Fruit fly (Drosophila melanogaster) whole organism, embryonic: ENCODE measurements around the gene CG13001.

Experiments used
- Asciz ChIP-seq: fragments of 200-800 bp; sonication (Bioruptor generic); optimal IDR thresholded peaks from 2 replicates; lab custom pipeline; 2017; ENCODE audit warnings: missing biosample characterization, mild to moderate bottlenecking, missing genetic modification characterization, missing genetic modification reagents
- Atf-2 ChIP-seq: fragments of 200-800 bp; sonication (Bioruptor generic); optimal IDR thresholded peaks from 2 replicates; lab custom pipeline; 2016; ENCODE audit warnings: missing biosample characterization, missing genetic modification characterization
- Bdp1 ChIP-seq: fragments of 200-800 bp; sonication (Bioruptor generic); optimal IDR thresholded peaks from 3 replicates; lab custom pipeline; 2016; ENCODE audit warnings: missing biosample characterization, missing genetic modification characterization
- CG10654 ChIP-seq: fragments of 200-800 bp; sonication (Bioruptor generic); optimal IDR thresholded peaks from 2 replicates; lab custom pipeline; 2016; ENCODE audit warnings: missing biosample characterization, missing genetic modification characterization
- CG12071 ChIP-seq: fragments of 200-800 bp; sonication (Bioruptor generic); optimal IDR thresholded peaks from 3 replicates; lab custom pipeline; 2018; ENCODE audit warnings: missing biosample characterization, mild to moderate bottlenecking, missing genetic modification characterization
- CG1233 ChIP-seq: fragments of 200-800 bp; sonication (Bioruptor generic); optimal IDR thresholded peaks from 4 replicates; lab custom pipeline; 2018; ENCODE audit warnings: missing biosample characterization, mild to moderate bottlenecking, missing genetic modification characterization
- CG14014 ChIP-seq: fragments of 200-800 bp; sonication (Bioruptor generic); IDR thresholded peaks from 2 replicates; pipeline ENCODE4 v1.3.6; 2022; ENCODE audit warnings: missing biosample characterization, missing genetic modification characterization
- CG14050 ChIP-seq: fragments of 200-800 bp; sonication (Bioruptor generic); IDR thresholded peaks from 3 replicates; pipeline ENCODE4 v1.3.6; 2022; ENCODE audit warnings: missing biosample characterization, missing genetic modification characterization
- CG15269 ChIP-seq: fragments of 200-800 bp; sonication (Bioruptor generic); optimal IDR thresholded peaks from 2 replicates; lab custom pipeline; 2018; ENCODE audit warnings: missing biosample characterization, mild to moderate bottlenecking, missing genetic modification characterization, moderate library complexity
- CG15479 ChIP-seq: fragments of 200-800 bp; sonication (Bioruptor generic); optimal IDR thresholded peaks from 3 replicates; lab custom pipeline; 2019; ENCODE audit warnings: missing biosample characterization, mild to moderate bottlenecking, missing genetic modification characterization, moderate library complexity
- CG16779 ChIP-seq: fragments of 200-800 bp; sonication (Bioruptor generic); IDR thresholded peaks from 2 replicates; pipeline ENCODE4 v1.3.6; 2022; ENCODE audit warnings: missing biosample characterization, missing genetic modification characterization
- CG2712 ChIP-seq: fragments of 200-800 bp; optimal IDR thresholded peaks from 3 replicates; lab custom pipeline; 2019; ENCODE audit warnings: missing biosample characterization, mild to moderate bottlenecking, missing genetic modification characterization, moderate library complexity
- CG30431 ChIP-seq: fragments of 200-800 bp; sonication (Bioruptor generic); optimal IDR thresholded peaks from 2 replicates; lab custom pipeline; 2017; ENCODE audit warnings: missing biosample characterization, missing genetic modification characterization
- CG32532 ChIP-seq: fragments of 200-800 bp; sonication (Bioruptor generic); IDR thresholded peaks from 2 replicates; pipeline ENCODE4 v1.3.6; 2022; ENCODE audit warnings: missing biosample characterization, missing genetic modification characterization
- CG32772 ChIP-seq: fragments of 200-800 bp; sonication (Bioruptor generic); IDR thresholded peaks from 2 replicates; pipeline ENCODE4 v1.3.6; 2022; ENCODE audit warnings: missing biosample characterization, missing genetic modification characterization
- CG3726 ChIP-seq: fragments of 200-800 bp; sonication (Bioruptor generic); IDR thresholded peaks from 3 replicates; pipeline ENCODE4, ENCODE4 v1.3.6; 2022; ENCODE audit warnings: missing biosample characterization, missing genetic modification characterization
- CG3995 ChIP-seq: fragments of 200-800 bp; sonication (Bioruptor generic); optimal IDR thresholded peaks from 3 replicates; lab custom pipeline; 2016; ENCODE audit warnings: missing biosample characterization, missing genetic modification characterization
- CG4617 ChIP-seq: fragments of 200-800 bp; sonication (Bioruptor generic); optimal IDR thresholded peaks from 3 replicates; lab custom pipeline; 2016; ENCODE audit warnings: missing biosample characterization, missing genetic modification characterization, borderline replicate concordance
- CG6654 ChIP-seq: fragments of 200-800 bp; sonication (Bioruptor generic); optimal IDR thresholded peaks from 2 replicates; lab custom pipeline; 2017; ENCODE audit warnings: missing biosample characterization, mild to moderate bottlenecking, missing genetic modification characterization
- CG7556 ChIP-seq: fragments of 200-800 bp; sonication (Bioruptor generic); optimal IDR thresholded peaks from 2 replicates; lab custom pipeline; 2017; ENCODE audit warnings: missing biosample characterization, mild to moderate bottlenecking, missing genetic modification characterization
- CG8281 ChIP-seq: fragments of 200-800 bp; sonication (Bioruptor generic); optimal IDR thresholded peaks from 2 replicates; lab custom pipeline; 2018; ENCODE audit warnings: missing biosample characterization, mild to moderate bottlenecking, missing genetic modification characterization, moderate library complexity
- CG8359 ChIP-seq: fragments of 200-800 bp; sonication (Bioruptor generic); optimal IDR thresholded peaks from 2 replicates; lab custom pipeline; 2017; ENCODE audit warnings: missing biosample characterization, mild to moderate bottlenecking, missing genetic modification characterization, borderline replicate concordance
- CG9817 ChIP-seq: fragments of 200-800 bp; sonication (Bioruptor generic); optimal IDR thresholded peaks from 2 replicates; lab custom pipeline; 2018; ENCODE audit warnings: missing biosample characterization, mild to moderate bottlenecking, missing genetic modification characterization, moderate library complexity
- Dip2 ChIP-seq: fragments of 200-800 bp; sonication (Bioruptor generic); IDR thresholded peaks from 2 replicates; pipeline ENCODE4 v1.3.6; 2022; ENCODE audit warnings: missing biosample characterization, missing genetic modification characterization
- Dll ChIP-seq: fragments of 200-800 bp; sonication (Bioruptor generic); IDR thresholded peaks from 4 replicates; pipeline ENCODE4 v1.3.6; 2022; ENCODE audit warnings: missing biosample characterization, missing genetic modification characterization; ENCODE audit not compliant: partially characterized antibody
- Lhr ChIP-seq: fragments of 200-800 bp; sonication (Bioruptor generic); optimal IDR thresholded peaks from 3 replicates; lab custom pipeline; 2017; ENCODE audit warnings: mild to moderate bottlenecking, missing biosample characterization, missing genetic modification reagents, missing genetic modification characterization
- Six4 ChIP-seq: fragments of 200-800 bp; sonication (Bioruptor generic); optimal IDR thresholded peaks from 2 replicates; lab custom pipeline; 2016; ENCODE audit warnings: missing biosample characterization, missing genetic modification characterization
- bowl ChIP-seq: fragments of 200-800 bp; sonication (Bioruptor generic); IDR thresholded peaks from 2 replicates; pipeline ENCODE4 v1.3.6; 2022; ENCODE audit warnings: missing biosample characterization, missing genetic modification characterization
- btn ChIP-seq: fragments of 200-800 bp; sonication (Bioruptor generic); optimal IDR thresholded peaks from 2 replicates; lab custom pipeline; 2016; ENCODE audit warnings: missing biosample characterization, missing genetic modification characterization
- cad ChIP-seq: fragments of >200 bp; optimal IDR thresholded peaks from 2 replicates; lab custom pipeline; 2017; ENCODE audit warnings: missing biosample characterization, missing genetic modification characterization
- chif ChIP-seq, 2 experiments: fragments of 200-800 bp; sonication (Bioruptor generic); optimal IDR thresholded peaks; 3 replicates each; lab custom pipeline; 2016; ENCODE audit warnings: missing biosample characterization in 2 of 2, missing genetic modification characterization in 2 of 2
- chn ChIP-seq: fragments of 200-800 bp; sonication (Bioruptor generic); optimal IDR thresholded peaks from 2 replicates; lab custom pipeline; 2016; ENCODE audit warnings: missing biosample characterization, missing genetic modification characterization
- ci ChIP-seq: fragments of 200-800 bp; sonication (Bioruptor generic); IDR thresholded peaks from 3 replicates; pipeline ENCODE4 v1.3.6; 2022; ENCODE audit warnings: missing biosample characterization, missing genetic modification characterization
- dan ChIP-seq: fragments of 200-800 bp; sonication (Bioruptor generic); IDR thresholded peaks from 2 replicates; pipeline ENCODE4 v1.3.6; 2022; ENCODE audit warnings: missing biosample characterization, missing genetic modification characterization
- dpn ChIP-seq, 2 experiments: fragments of 200-800 bp; sonication (Bioruptor generic); optimal IDR thresholded peaks; 3 replicates each; lab custom pipeline; 2016; ENCODE audit warnings: missing biosample characterization in 2 of 2, missing genetic modification characterization in 2 of 2
- jing ChIP-seq: fragments of 200-800 bp; sonication (Bioruptor generic); optimal IDR thresholded peaks from 2 replicates; lab custom pipeline; 2018; ENCODE audit warnings: missing biosample characterization, mild to moderate bottlenecking, missing genetic modification characterization
- nau ChIP-seq: fragments of 200-800 bp; sonication (Bioruptor generic); optimal IDR thresholded peaks from 3 replicates; lab custom pipeline; 2017; ENCODE audit warnings: missing biosample characterization, mild to moderate bottlenecking, missing genetic modification characterization, missing genetic modification reagents
- nmo ChIP-seq: fragments of 200-800 bp; sonication (Bioruptor generic); optimal IDR thresholded peaks from 2 replicates; lab custom pipeline; 2018; ENCODE audit warnings: missing biosample characterization, mild to moderate bottlenecking, missing genetic modification characterization, moderate library complexity
- peb ChIP-seq: fragments of 200-800 bp; sonication (Bioruptor generic); IDR thresholded peaks from 2 replicates; pipeline ENCODE4 v1.3.6; 2022; ENCODE audit warnings: missing biosample characterization, missing genetic modification characterization
- psq ChIP-seq: fragments of 200-800 bp; sonication (Bioruptor generic); optimal IDR thresholded peaks from 2 replicates; lab custom pipeline; 2017; ENCODE audit warnings: missing biosample characterization, missing genetic modification characterization
- pum ChIP-seq: fragments of 200-800 bp; sonication (Bioruptor generic); optimal IDR thresholded peaks from 2 replicates; lab custom pipeline; 2016; ENCODE audit warnings: missing biosample characterization, missing genetic modification characterization
- scrt ChIP-seq: fragments of 200-800 bp; sonication (Bioruptor generic); optimal IDR thresholded peaks from 2 replicates; lab custom pipeline; 2018; ENCODE audit warnings: missing biosample characterization, mild to moderate bottlenecking, missing genetic modification characterization, moderate library complexity
- sd ChIP-seq: fragments of 200-800 bp; sonication (Bioruptor generic); optimal IDR thresholded peaks from 3 replicates; lab custom pipeline; 2018; ENCODE audit warnings: missing biosample characterization, mild to moderate bottlenecking, missing genetic modification characterization, moderate library complexity
- sr ChIP-seq: fragments of 200-800 bp; sonication (Bioruptor generic); IDR thresholded peaks from 3 replicates; pipeline ENCODE4 v1.3.6; 2022; ENCODE audit warnings: missing biosample characterization, missing genetic modification characterization
- ssp ChIP-seq: fragments of 200-800 bp; sonication (Bioruptor generic); IDR thresholded peaks from 2 replicates; pipeline ENCODE4 v1.3.6; 2022; ENCODE audit warnings: missing biosample characterization, missing genetic modification characterization
- stwl ChIP-seq: fragments of 200-800 bp; sonication (Bioruptor generic); optimal IDR thresholded peaks from 3 replicates; lab custom pipeline; 2018; ENCODE audit warnings: missing biosample characterization, mild to moderate bottlenecking, missing genetic modification characterization, moderate library complexity
- tap ChIP-seq: fragments of 200-800 bp; optimal IDR thresholded peaks from 3 replicates; lab custom pipeline; 2019; ENCODE audit warnings: missing biosample characterization, mild to moderate bottlenecking, missing genetic modification characterization, moderate library complexity
- trh ChIP-seq: fragments of 200-800 bp; sonication (Bioruptor generic); optimal IDR thresholded peaks from 2 replicates; lab custom pipeline; 2016; ENCODE audit warnings: missing biosample characterization, missing genetic modification characterization
- usp ChIP-seq: fragments of >200 bp; optimal IDR thresholded peaks from 2 replicates; lab custom pipeline; 2017; ENCODE audit warnings: missing biosample characterization, missing genetic modification characterization

CG13001 gene

dm6 chrX:16930465-16931286 lies 12.0 kb downstream of the CG13001 start (continued):
- TF ChIP-seq nau (GFP tag; lab: Kevin White, UChicago) (no peak), Six4 (GFP tag; lab: Kevin White, UChicago) (peak; percentile 18), CG30431 (GFP tag; lab: Kevin White, UChicago) (peak; percentile 27), CG9817 (tag; lab: Kevin White, UChicago) (peak; percentile 20), CG15479 (GFP tag; lab: Kevin White, UChicago) (no peak), sr (no peak), CG14050 (GFP tag; lab: Robert Waterston, UW) (peak; percentile 45; the same call in 2 of the 3 replicates), peb (GFP tag; lab: Robert Waterston, UW) (peak; percentile 55), CG10654 (no peak), dpn (GFP tag; optimal IDR thresholded peaks at IDR 0.05; lab: Kevin White, UChicago) (peak; percentile 32 to 45), sd (tag; lab: Kevin White, UChicago) (peak; percentile 33), btn (GFP tag; lab: Kevin White, UChicago) (no peak), Bdp1 (GFP tag; lab: Kevin White, UChicago) (no peak), CG4617 (GFP tag; lab: Kevin White, UChicago) (no peak), CG14014 (GFP tag; lab: Robert Waterston, UW) (peak; percentile 27), nmo (GFP tag; lab: Kevin White, UChicago) (peak; percentile 72), Dip2 (GFP tag; lab: Robert Waterston, UW) (no peak), Asciz (GFP tag; lab: Kevin White, UChicago) (peak; percentile 55), pum (peak; percentile 2), usp (GFP tag; lab: Kevin White, UChicago) (no peak), CG6654 (peak; percentile 2), bowl (peak; percentile 24; the same call in 1 of the 2 replicates), Dll (GFP tag; lab: Robert Waterston, UW) (no peak), CG32772 (GFP tag; lab: Robert Waterston, UW) (peak; percentile 73), chif (GFP tag; optimal IDR thresholded peaks at IDR 0.05; lab: Kevin White, UChicago) (peak in 1 of 2 experiments; percentile 35), CG15269 (tag; lab: Kevin White, UChicago) (peak; percentile 68), Atf-2 (GFP tag; lab: Kevin White, UChicago) (no peak), CG12071 (GFP tag; lab: Kevin White, UChicago) (peak; percentile 40), Lhr (GFP tag; lab: Kevin White, UChicago) (no peak), CG32532 (GFP tag; lab: Robert Waterston, UW) (peak; percentile 78), ssp (GFP tag; lab: Robert Waterston, UW) (peak; percentile 51), CG8281 (tag; lab: Kevin White, UChicago) (peak; percentile 24), CG7556 (GFP tag; lab: Kevin White, UChicago) (peak; percentile 72), CG1233 (GFP tag; lab: Kevin White, UChicago) (no peak), CG16779 (GFP tag; lab: Robert Waterston, UW) (no peak), jing (GFP tag; lab: Kevin White, UChicago) (no peak), dan (GFP tag; lab: Robert Waterston, UW) (no peak), cad (GFP tag; lab: Kevin White, UChicago) (no peak), stwl (tag; lab: Kevin White, UChicago) (no peak), CG3726 (peak; percentile 37; the same call in 2 of the 3 replicates), CG8359 (GFP tag; lab: Kevin White, UChicago) (peak; percentile 14), scrt (GFP tag; lab: Kevin White, UChicago) (peak; percentile 64), trh (no peak), chn (GFP tag; lab: Kevin White, UChicago) (no peak), tap (tag; lab: Kevin White, UChicago) (peak; percentile 37), CG2712 (tag; lab: Kevin White, UChicago) (peak; percentile 72), ci (GFP tag; lab: Robert Waterston, UW) (no peak; the same call in 2 of the 3 replicates), psq (GFP tag; lab: Kevin White, UChicago) (no peak), CG3995 (GFP tag; lab: Kevin White, UChicago) (no peak)
